Worm (Caenorhabditis elegans) whole organism, midembryonic: ENCODE measurements around the gene pygo-1.
"Not testable (repeated sequence)": the region's sequence is repeated elsewhere in the genome, so short reads cannot be mapped to it uniquely, and the experiment has no call there.

Experiments
- T22C8.4 ChIP-seq: fragments of 200-800 bp; sonication (Bioruptor generic); IDR thresholded peaks from 2 replicates; pipeline ENCODE4 v1.3.6; 2022; ENCODE audit warnings: missing genetic modification characterization, missing compliant biosample characterization
- cog-1 ChIP-seq: sonication (generic microtip); optimal IDR thresholded peaks from 2 replicates; lab custom pipeline; 2016; ENCODE audit warnings: missing genetic modification characterization, missing compliant biosample characterization
- flt-1 ChIP-seq: fragments of 200-800 bp; sonication (Bioruptor generic); IDR thresholded peaks from 2 replicates; pipeline ENCODE4 v1.3.6; 2022; ENCODE audit warnings: missing genetic modification characterization, missing compliant biosample characterization
- klf-2 ChIP-seq: fragments of 200-800 bp; sonication (Bioruptor generic); conservative IDR thresholded peaks from 2 replicates; pipeline ENCODE4 v1.3.6; 2022; ENCODE audit warnings: missing genetic modification reagents, missing genetic modification characterization, missing compliant biosample characterization
- med-1 ChIP-seq: sonication (generic microtip); optimal IDR thresholded peaks from 2 replicates; lab custom pipeline; 2017; ENCODE audit warnings: missing genetic modification characterization, mild to moderate bottlenecking, missing compliant biosample characterization, antibody characterized with exemption, missing genetic modification reagents; ENCODE audit not compliant: insufficient read depth
- ref-1 ChIP-seq: fragments of 200-800 bp; sonication (Bioruptor generic); conservative IDR thresholded peaks from 2 replicates; pipeline ENCODE4 v1.3.6; 2022; ENCODE audit warnings: missing genetic modification reagents, missing genetic modification characterization, missing compliant biosample characterization
- tab-1 ChIP-seq: fragments of 200-800 bp; sonication (Bioruptor generic); IDR thresholded peaks from 2 replicates; pipeline ENCODE4 v1.3.6; 2022; ENCODE audit warnings: missing genetic modification characterization, missing compliant biosample characterization
- ztf-23 ChIP-seq: fragments of 200-800 bp; sonication (Bioruptor generic); IDR thresholded peaks from 2 replicates; pipeline ENCODE4 v1.3.6; 2022; ENCODE audit warnings: missing genetic modification reagents, missing genetic modification characterization, missing compliant biosample characterization
- ztf-29 ChIP-seq: fragments of 200-800 bp; sonication (Bioruptor generic); IDR thresholded peaks from 2 replicates; pipeline ENCODE4 v1.3.6; 2022; ENCODE audit warnings: missing genetic modification reagents, missing genetic modification characterization, missing compliant biosample characterization

pygo-1 gene

DNA sequence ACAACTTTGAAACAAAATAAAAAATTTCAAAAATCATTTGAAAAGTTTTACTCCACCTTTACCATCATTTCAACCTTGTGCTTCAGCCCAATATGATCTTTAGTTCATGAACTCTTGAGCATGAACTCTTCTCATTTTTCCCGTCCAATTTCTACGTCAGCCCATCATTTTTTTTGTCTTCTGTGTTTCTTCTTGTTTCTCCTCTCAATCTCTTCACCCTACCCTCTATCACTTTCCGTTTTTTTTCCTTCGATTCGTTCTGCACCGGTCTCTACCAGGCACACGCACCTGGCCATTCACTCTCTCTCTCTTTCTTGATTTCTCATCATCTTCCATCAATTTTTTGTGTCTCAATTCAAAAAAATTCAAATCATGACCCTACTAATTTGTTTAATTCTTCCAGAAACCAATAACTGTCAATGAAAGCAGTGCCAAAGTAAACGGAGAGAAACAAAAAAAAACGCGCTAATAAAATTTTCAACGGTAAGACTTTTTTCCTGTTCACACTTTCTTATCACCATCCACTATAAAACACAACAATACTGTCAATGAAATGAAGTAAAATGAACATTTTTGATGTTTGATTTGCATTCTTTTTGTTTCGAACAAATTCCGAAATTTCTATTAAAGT is at the start of gene pygo-1:
TSS of gene pygo-1 (plus strand) at position 404 of the 631 bp plus-strand sequence.
- no peak for TF ChIP-seq klf-2 (GFP tag; lab: Robert Waterston, UW)
- no peak for TF ChIP-seq cog-1 (tag; lab: Kevin White, UChicago)
- no peak for TF ChIP-seq med-1 (GFP tag; lab: Kevin White, UChicago)
- no peak for TF ChIP-seq ztf-29 (GFP tag; lab: Robert Waterston, UW)
- no peak for TF ChIP-seq T22C8.4 (GFP tag; lab: Robert Waterston, UW)
- TF ChIP-seq flt-1 = no peak
- no peak for TF ChIP-seq ref-1 (GFP tag; lab: Robert Waterston, UW)
- TF ChIP-seq tab-1 = no peak
- TF ChIP-seq ztf-23 (GFP tag; lab: Robert Waterston, UW) = no peak

- no peak for TF ChIP-seq ztf-23 (GFP tag; lab: Robert Waterston, UW)
- TF ChIP-seq T22C8.4 (GFP tag; lab: Robert Waterston, UW) = no peak
- no peak for TF ChIP-seq klf-2 (GFP tag; lab: Robert Waterston, UW)
- no peak for TF ChIP-seq flt-1
- no peak for TF ChIP-seq tab-1
- no peak for TF ChIP-seq ref-1 (GFP tag; lab: Robert Waterston, UW)
- no peak for TF ChIP-seq med-1 (GFP tag; lab: Kevin White, UChicago)
- no peak for TF ChIP-seq ztf-29 (GFP tag; lab: Robert Waterston, UW)
- no peak for TF ChIP-seq cog-1 (tag; lab: Kevin White, UChicago)
Observed at ce11 chrIV:5037489-5037888, 45.6 kb upstream of the pygo-1 start, which contains the start of gene C09B9.1. Gene C09B9.1, plus strand, starts transcription at chrIV:5037789.

DNA sequence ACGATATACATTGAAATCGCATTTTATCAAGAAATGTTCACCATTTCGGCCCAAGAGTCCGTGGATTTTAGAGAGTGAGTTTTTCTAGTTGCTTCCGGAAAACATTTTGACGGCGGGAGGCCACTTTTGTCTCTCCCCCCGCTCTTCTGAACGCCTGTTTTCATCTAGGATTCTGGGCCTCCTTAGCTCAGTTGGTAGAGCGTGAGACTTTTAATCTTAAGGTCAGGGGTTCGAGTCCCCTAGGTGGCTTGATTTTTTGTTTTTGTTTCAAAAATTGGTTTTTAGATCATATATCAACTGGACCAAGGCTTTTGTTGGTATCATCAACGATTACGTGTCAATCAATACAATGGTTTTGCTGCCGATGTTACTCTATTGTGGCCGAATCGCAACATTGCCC is 44.4 kb upstream of the pygo-1 start:
- TF ChIP-seq cog-1 (tag; lab: Kevin White, UChicago) = no peak
- TF ChIP-seq ztf-29 (GFP tag; lab: Robert Waterston, UW) = no peak
- TF ChIP-seq ztf-23 (GFP tag; lab: Robert Waterston, UW) = peak; percentile 63; the same call in 1 of the 2 replicates
- no peak; the same call in 1 of the 2 replicates for TF ChIP-seq ref-1 (GFP tag; lab: Robert Waterston, UW)
- peak; percentile 52 for TF ChIP-seq med-1 (GFP tag; lab: Kevin White, UChicago)
- no peak; the same call in none of the 2 replicates for TF ChIP-seq T22C8.4 (GFP tag; lab: Robert Waterston, UW)
- peak; percentile 85 for TF ChIP-seq flt-1
- peak; percentile 80; the same call in 1 of the 2 replicates for TF ChIP-seq tab-1

DNA sequence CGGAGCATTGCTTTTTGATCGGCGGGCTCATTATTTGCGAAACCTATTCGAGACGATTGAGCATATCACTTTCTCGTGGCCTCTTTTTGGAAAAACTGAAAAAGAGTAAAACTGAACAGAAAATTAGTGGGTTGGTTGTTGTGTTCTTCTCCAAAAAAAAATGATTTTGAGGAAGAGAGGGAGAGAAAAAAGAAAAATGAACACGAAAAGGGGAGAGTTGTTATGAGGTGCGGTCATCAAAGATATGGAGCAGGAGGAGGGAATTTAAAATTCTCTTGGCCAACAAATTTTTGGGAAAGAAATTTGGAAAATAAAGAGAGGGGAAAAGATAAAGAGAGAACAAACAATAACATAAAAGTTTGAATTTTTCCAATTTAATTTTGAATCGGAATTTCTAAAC is 37.7 kb upstream of the pygo-1 start, which contains the start of gene hot-9:
TSS of gene hot-9 (minus strand) at position 101 of the 400 bp plus-strand sequence.
- TF ChIP-seq ref-1 (GFP tag; lab: Robert Waterston, UW) = no peak
- TF ChIP-seq cog-1 (tag; lab: Kevin White, UChicago) = no peak
- TF ChIP-seq T22C8.4 (GFP tag; lab: Robert Waterston, UW) = no peak
- no peak for TF ChIP-seq med-1 (GFP tag; lab: Kevin White, UChicago)
- no peak for TF ChIP-seq ztf-29 (GFP tag; lab: Robert Waterston, UW)
- no peak for TF ChIP-seq tab-1
- TF ChIP-seq flt-1 = no peak
- no peak for TF ChIP-seq ztf-23 (GFP tag; lab: Robert Waterston, UW)
- TF ChIP-seq klf-2 (GFP tag; lab: Robert Waterston, UW) = no peak

ce11 chrIV:5054297-5054696 is 28.8 kb upstream of the pygo-1 start:
- TF ChIP-seq T22C8.4 (GFP tag; lab: Robert Waterston, UW) (no peak), ref-1 (GFP tag; lab: Robert Waterston, UW) (no peak), ztf-29 (GFP tag; lab: Robert Waterston, UW) (no peak), tab-1 (no peak), cog-1 (tag; lab: Kevin White, UChicago) (no peak), klf-2 (GFP tag; lab: Robert Waterston, UW) (no peak), ztf-23 (GFP tag; lab: Robert Waterston, UW) (no peak), med-1 (GFP tag; lab: Kevin White, UChicago) (no peak), flt-1 (no peak)

- TF ChIP-seq ref-1 (GFP tag; lab: Robert Waterston, UW) (no peak), flt-1 (no peak), T22C8.4 (GFP tag; lab: Robert Waterston, UW) (no peak), ztf-23 (GFP tag; lab: Robert Waterston, UW) (no peak), klf-2 (GFP tag; lab: Robert Waterston, UW) (no peak), med-1 (GFP tag; lab: Kevin White, UChicago) (no peak), cog-1 (tag; lab: Kevin White, UChicago) (no peak), ztf-29 (GFP tag; lab: Robert Waterston, UW) (no peak)
Observed at ce11 chrIV:5055964-5056588, 27.0 kb upstream of the pygo-1 start, which contains the start of gene msp-55. Gene msp-55, minus strand, starts transcription at chrIV:5056014.

DNA sequence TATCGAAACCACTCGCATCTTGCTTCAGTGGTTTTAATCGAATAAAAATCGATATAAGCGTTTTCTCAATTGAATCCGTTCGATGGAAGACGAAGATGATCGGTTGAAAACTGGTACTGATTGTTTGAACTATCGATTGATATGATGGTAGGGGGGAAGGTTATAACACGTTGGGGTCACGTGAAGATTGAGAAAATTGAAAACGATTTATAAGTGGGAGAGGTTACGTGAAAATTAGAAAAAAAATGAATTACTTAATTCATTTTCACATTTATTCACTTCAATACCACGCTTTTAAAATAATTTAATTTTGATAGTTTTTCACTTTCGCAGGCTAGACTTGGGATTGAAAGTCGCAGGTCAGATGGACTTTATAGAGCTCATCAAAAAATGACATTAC is 22.1 kb upstream of the pygo-1 start, which contains the start of gene C09B9.7:
TSS of gene C09B9.7 (minus strand) at position 101 of the 400 bp plus-strand sequence.
- TF ChIP-seq T22C8.4 (GFP tag; lab: Robert Waterston, UW) (no peak), cog-1 (tag; lab: Kevin White, UChicago) (no peak), ref-1 (GFP tag; lab: Robert Waterston, UW) (no peak), klf-2 (GFP tag; lab: Robert Waterston, UW) (no peak)

DNA sequence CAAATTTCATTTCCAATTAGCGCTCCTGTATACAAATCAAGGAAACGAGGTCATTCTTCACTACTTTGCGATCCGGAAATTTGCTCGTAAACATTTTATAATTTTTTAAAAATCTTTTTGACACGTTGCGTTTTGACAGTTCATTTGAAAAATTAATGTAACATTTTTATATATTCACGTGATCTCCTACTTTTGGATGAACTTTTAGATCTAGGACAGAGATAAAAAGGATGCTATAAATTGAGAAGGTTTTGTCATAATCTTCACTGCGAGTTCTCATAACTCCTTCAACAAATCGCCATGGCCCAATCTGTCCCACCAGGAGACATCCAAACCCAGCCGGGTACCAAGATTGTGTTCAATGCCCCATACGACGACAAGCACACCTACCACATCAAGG is 20.8 kb upstream of the pygo-1 start, which contains the start of gene msp-57:
TSS of gene msp-57 (plus strand) at position 301 of the 400 bp plus-strand sequence.
- not testable (repeated sequence) for TF ChIP-seq ref-1 (GFP tag; lab: Robert Waterston, UW); cog-1 (tag; lab: Kevin White, UChicago); ztf-29 (GFP tag; lab: Robert Waterston, UW)

DNA sequence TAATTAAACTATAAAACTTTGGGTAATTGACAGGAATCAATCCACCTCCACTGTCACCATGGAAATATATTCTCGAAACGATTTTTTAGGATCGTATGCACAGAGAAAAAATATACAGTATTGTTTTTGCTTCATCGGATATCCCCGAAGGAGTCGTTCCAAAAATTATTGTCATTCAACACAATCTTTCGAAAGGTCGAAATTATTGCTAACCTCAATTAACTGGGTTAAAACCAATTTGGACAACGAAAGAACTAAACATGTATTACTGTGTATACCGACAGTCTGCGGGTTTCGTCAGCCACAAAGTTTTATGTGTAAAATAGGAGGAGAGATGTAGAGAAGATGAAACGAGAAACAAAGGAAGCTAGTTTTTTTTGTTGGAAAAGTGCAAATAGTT is 19.8 kb upstream of the pygo-1 start:
- TF ChIP-seq klf-2 (GFP tag; lab: Robert Waterston, UW) = no peak
- TF ChIP-seq ztf-29 (GFP tag; lab: Robert Waterston, UW) = no peak
- TF ChIP-seq med-1 (GFP tag; lab: Kevin White, UChicago) = no peak
- no peak for TF ChIP-seq ref-1 (GFP tag; lab: Robert Waterston, UW)
- TF ChIP-seq flt-1 = no peak
- TF ChIP-seq cog-1 (tag; lab: Kevin White, UChicago) = no peak
- TF ChIP-seq ztf-23 (GFP tag; lab: Robert Waterston, UW) = no peak
- TF ChIP-seq T22C8.4 (GFP tag; lab: Robert Waterston, UW) = no peak
- no peak for TF ChIP-seq tab-1
